Worm (Caenorhabditis elegans) whole organism, midembryonic: ENCODE measurements around the gene clec-48.

ENCODE experiments used
- T22C8.4 ChIP-seq: fragments of 200-800 bp; sonication (Bioruptor generic); IDR thresholded peaks from 2 replicates; pipeline ENCODE4 v1.3.6; 2022; ENCODE audit warnings: missing genetic modification characterization, missing compliant biosample characterization
- cog-1 ChIP-seq: sonication (generic microtip); optimal IDR thresholded peaks from 2 replicates; lab custom pipeline; 2016; ENCODE audit warnings: missing genetic modification characterization, missing compliant biosample characterization
- flt-1 ChIP-seq: fragments of 200-800 bp; sonication (Bioruptor generic); IDR thresholded peaks from 2 replicates; pipeline ENCODE4 v1.3.6; 2022; ENCODE audit warnings: missing genetic modification characterization, missing compliant biosample characterization
- klf-2 ChIP-seq: fragments of 200-800 bp; sonication (Bioruptor generic); conservative IDR thresholded peaks from 2 replicates; pipeline ENCODE4 v1.3.6; 2022; ENCODE audit warnings: missing genetic modification reagents, missing genetic modification characterization, missing compliant biosample characterization
- med-1 ChIP-seq: sonication (generic microtip); optimal IDR thresholded peaks from 2 replicates; lab custom pipeline; 2017; ENCODE audit warnings: missing genetic modification characterization, mild to moderate bottlenecking, missing compliant biosample characterization, antibody characterized with exemption, missing genetic modification reagents; ENCODE audit not compliant: insufficient read depth
- ref-1 ChIP-seq: fragments of 200-800 bp; sonication (Bioruptor generic); conservative IDR thresholded peaks from 2 replicates; pipeline ENCODE4 v1.3.6; 2022; ENCODE audit warnings: missing genetic modification reagents, missing genetic modification characterization, missing compliant biosample characterization
- tab-1 ChIP-seq: fragments of 200-800 bp; sonication (Bioruptor generic); IDR thresholded peaks from 2 replicates; pipeline ENCODE4 v1.3.6; 2022; ENCODE audit warnings: missing genetic modification characterization, missing compliant biosample characterization
- ztf-23 ChIP-seq: fragments of 200-800 bp; sonication (Bioruptor generic); IDR thresholded peaks from 2 replicates; pipeline ENCODE4 v1.3.6; 2022; ENCODE audit warnings: missing genetic modification reagents, missing genetic modification characterization, missing compliant biosample characterization
- ztf-29 ChIP-seq: fragments of 200-800 bp; sonication (Bioruptor generic); IDR thresholded peaks from 2 replicates; pipeline ENCODE4 v1.3.6; 2022; ENCODE audit warnings: missing genetic modification reagents, missing genetic modification characterization, missing compliant biosample characterization

clec-48 gene

DNA sequence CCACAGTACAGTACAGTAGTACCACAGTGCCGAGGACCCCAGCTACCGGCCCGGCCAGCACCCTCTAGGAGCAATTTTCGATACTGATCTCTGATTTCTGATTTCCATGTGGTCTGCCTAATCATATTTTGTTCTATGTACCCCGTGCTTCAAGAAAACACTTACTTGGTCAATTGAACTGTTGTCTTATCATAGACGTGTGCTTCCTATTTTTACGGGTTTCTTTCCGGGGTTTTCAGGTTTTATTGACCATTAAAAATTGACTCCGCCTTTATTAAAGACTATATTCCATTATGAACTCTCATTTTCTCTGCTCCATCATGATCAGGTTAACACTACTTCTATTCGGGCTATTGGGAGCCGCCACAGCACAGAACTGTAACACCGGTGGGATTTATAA, at the start of gene clec-48:
Gene clec-48, plus strand, starts transcription at position 320 of the 400 bp plus-strand sequence.
- TF ChIP-seq ztf-23 (GFP tag; lab: Robert Waterston, UW) = no peak
- no peak for TF ChIP-seq ztf-29 (GFP tag; lab: Robert Waterston, UW)
- no peak for TF ChIP-seq ref-1 (GFP tag; lab: Robert Waterston, UW)
- no peak for TF ChIP-seq med-1
- no peak for TF ChIP-seq tab-1 (GFP tag; lab: Robert Waterston, UW)
- no peak for TF ChIP-seq flt-1 (GFP tag; lab: Robert Waterston, UW)
- no peak for TF ChIP-seq klf-2 (GFP tag; lab: Robert Waterston, UW)
- no peak for TF ChIP-seq T22C8.4 (GFP tag; lab: Robert Waterston, UW)
- TF ChIP-seq cog-1 (tag; lab: Kevin White, UChicago) = no peak

- TF ChIP-seq flt-1 (GFP tag; lab: Robert Waterston, UW) = no peak
- TF ChIP-seq tab-1 (GFP tag; lab: Robert Waterston, UW) = no peak
- TF ChIP-seq T22C8.4 (GFP tag; lab: Robert Waterston, UW) = no peak
- TF ChIP-seq cog-1 (tag; lab: Kevin White, UChicago) = no peak
- no peak for TF ChIP-seq klf-2 (GFP tag; lab: Robert Waterston, UW)
- no peak for TF ChIP-seq ztf-23 (GFP tag; lab: Robert Waterston, UW)
- TF ChIP-seq ztf-29 (GFP tag; lab: Robert Waterston, UW) = no peak
- no peak for TF ChIP-seq med-1
- TF ChIP-seq ref-1 (GFP tag; lab: Robert Waterston, UW) = no peak
Observed at ce11 chrV:18109449-18109848, 48.4 kb upstream of the clec-48 start.

DNA sequence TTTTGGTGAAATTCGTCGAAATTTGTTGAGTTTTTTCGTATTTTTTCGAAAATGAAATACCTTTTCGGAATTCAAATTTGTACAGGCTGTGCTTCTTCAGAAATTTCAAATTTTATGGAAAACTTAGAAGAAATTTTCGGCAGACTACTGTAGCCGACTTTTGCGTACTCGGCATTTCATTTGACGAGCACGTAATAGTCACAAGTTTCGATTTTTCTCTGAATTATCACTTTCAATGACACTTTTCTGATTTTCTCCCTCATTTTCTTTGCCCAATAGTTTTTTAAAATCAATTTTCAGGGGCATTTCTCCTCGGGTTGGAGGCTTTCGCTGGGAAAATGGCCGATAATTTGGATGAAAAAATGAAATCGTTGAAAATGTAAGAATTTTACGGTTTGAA, 34.2 kb upstream of the clec-48 start, which contains the start of gene fbxa-107:
Gene fbxa-107, plus strand, starts transcription at position 301 of the 400 bp plus-strand sequence.
- TF ChIP-seq ztf-23 (GFP tag; lab: Robert Waterston, UW) (no peak), ztf-29 (GFP tag; lab: Robert Waterston, UW) (no peak), med-1 (no peak), flt-1 (GFP tag; lab: Robert Waterston, UW) (no peak), tab-1 (GFP tag; lab: Robert Waterston, UW) (no peak), T22C8.4 (GFP tag; lab: Robert Waterston, UW) (no peak), cog-1 (tag; lab: Kevin White, UChicago) (no peak), ref-1 (GFP tag; lab: Robert Waterston, UW) (no peak), klf-2 (GFP tag; lab: Robert Waterston, UW) (no peak)

- TF ChIP-seq T22C8.4 (GFP tag; lab: Robert Waterston, UW) (no peak), cog-1 (tag; lab: Kevin White, UChicago) (no peak), klf-2 (GFP tag; lab: Robert Waterston, UW) (no peak), ztf-23 (GFP tag; lab: Robert Waterston, UW) (no peak), ref-1 (GFP tag; lab: Robert Waterston, UW) (no peak), flt-1 (GFP tag; lab: Robert Waterston, UW) (no peak), tab-1 (GFP tag; lab: Robert Waterston, UW) (no peak), ztf-29 (GFP tag; lab: Robert Waterston, UW) (no peak)
Observed at ce11 chrV:18125075-18125474, 32.8 kb upstream of the clec-48 start, which contains the start of gene fbxa-210. fbxa-210 (plus strand) TSS chrV:18125375.

DNA sequence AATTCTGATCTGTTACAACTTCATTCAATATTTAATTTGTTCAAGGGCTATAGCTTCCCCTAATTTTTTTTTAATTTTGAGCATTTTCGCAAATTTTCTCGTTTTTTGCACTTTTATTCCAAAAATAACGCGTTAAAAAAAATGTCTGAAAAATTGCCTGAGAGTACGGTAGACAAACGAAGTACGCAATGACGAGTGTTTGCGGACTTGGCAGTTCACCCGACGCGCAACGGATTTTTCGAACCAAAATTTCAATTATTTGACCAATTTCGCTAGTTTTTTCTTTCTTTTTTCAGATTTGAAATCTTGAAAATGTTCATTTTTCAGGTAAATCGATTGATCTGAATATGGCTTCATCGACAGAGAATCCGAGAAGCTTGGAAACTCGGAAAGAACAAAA, 30.6 kb upstream of the clec-48 start, which contains the start of gene fbxa-211:
Gene fbxa-211, plus strand, starts transcription at position 328 of the 400 bp plus-strand sequence.
- TF ChIP-seq klf-2 (GFP tag; lab: Robert Waterston, UW) = no peak
- TF ChIP-seq T22C8.4 (GFP tag; lab: Robert Waterston, UW) = no peak
- no peak for TF ChIP-seq cog-1 (tag; lab: Kevin White, UChicago)
- no peak for TF ChIP-seq tab-1 (GFP tag; lab: Robert Waterston, UW)
- no peak for TF ChIP-seq ztf-29 (GFP tag; lab: Robert Waterston, UW)
- TF ChIP-seq flt-1 (GFP tag; lab: Robert Waterston, UW) = no peak
- no peak for TF ChIP-seq ref-1 (GFP tag; lab: Robert Waterston, UW)
- no peak for TF ChIP-seq med-1
- no peak for TF ChIP-seq ztf-23 (GFP tag; lab: Robert Waterston, UW)

DNA sequence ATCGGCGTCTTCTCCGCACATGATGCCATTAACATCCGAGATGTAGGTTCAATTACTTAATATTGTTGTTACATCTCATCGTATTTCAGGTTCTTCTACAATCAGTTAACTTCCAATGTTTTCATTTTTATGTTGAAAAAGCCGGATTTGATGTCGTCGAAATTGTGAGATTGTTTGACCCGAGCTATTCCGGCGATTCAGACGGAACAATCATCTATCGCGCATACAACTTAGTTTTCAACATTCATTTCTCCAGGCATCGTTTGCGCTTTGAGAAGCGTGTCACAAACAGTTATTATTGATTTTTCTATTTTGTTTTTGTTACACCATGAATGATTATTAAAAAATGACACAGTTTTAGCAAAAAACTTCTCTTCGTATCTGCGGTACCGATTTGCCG, 29.3 kb upstream of the clec-48 start:
- TF ChIP-seq med-1 = no peak
- no peak for TF ChIP-seq ztf-23 (GFP tag; lab: Robert Waterston, UW)
- no peak for TF ChIP-seq ref-1 (GFP tag; lab: Robert Waterston, UW)
- TF ChIP-seq klf-2 (GFP tag; lab: Robert Waterston, UW) = no peak
- TF ChIP-seq T22C8.4 (GFP tag; lab: Robert Waterston, UW) = no peak
- no peak for TF ChIP-seq tab-1 (GFP tag; lab: Robert Waterston, UW)
- TF ChIP-seq cog-1 (tag; lab: Kevin White, UChicago) = no peak
- TF ChIP-seq ztf-29 (GFP tag; lab: Robert Waterston, UW) = no peak
- no peak for TF ChIP-seq flt-1 (GFP tag; lab: Robert Waterston, UW)

- peak; percentile 82 for TF ChIP-seq T22C8.4 (GFP tag; lab: Robert Waterston, UW)
Observed at ce11 chrV:18129663-18130272, 28.1 kb upstream of the clec-48 start.

ce11 chrV:18131049-18131448, 26.8 kb upstream of the clec-48 start, which contains the start of gene Y37H2A.12:
Y37H2A.12 (minus strand) TSS chrV:18131129.
- TF ChIP-seq ztf-29 (GFP tag; lab: Robert Waterston, UW) = no peak
- TF ChIP-seq klf-2 (GFP tag; lab: Robert Waterston, UW) = no peak
- TF ChIP-seq ref-1 (GFP tag; lab: Robert Waterston, UW) = no peak
- TF ChIP-seq T22C8.4 (GFP tag; lab: Robert Waterston, UW) = no peak
- no peak for TF ChIP-seq med-1
- no peak for TF ChIP-seq ztf-23 (GFP tag; lab: Robert Waterston, UW)
- TF ChIP-seq tab-1 (GFP tag; lab: Robert Waterston, UW) = no peak
- TF ChIP-seq flt-1 (GFP tag; lab: Robert Waterston, UW) = no peak
- TF ChIP-seq cog-1 (tag; lab: Kevin White, UChicago) = no peak

DNA sequence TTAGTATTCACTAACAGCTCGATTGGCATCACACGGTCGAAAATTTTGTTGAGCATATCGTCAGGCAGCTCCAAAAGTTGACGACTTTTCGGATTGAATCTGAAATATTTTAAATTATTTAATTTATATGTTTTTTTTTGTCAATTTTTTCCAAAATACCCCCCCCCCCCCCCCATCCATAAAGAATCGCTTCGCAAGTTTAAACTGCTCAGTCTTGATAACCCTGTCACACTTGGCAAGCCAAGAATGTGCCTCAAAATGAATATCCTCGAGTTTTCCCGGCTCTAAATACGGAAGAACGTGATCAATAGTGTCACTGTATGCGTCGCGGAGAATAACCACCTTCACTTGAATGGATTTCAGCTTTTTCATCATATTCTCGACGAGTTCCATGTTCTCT, 24.6 kb upstream of the clec-48 start, which contains the start of gene Y37H2A.18:
Gene Y37H2A.18, minus strand, starts transcription at position 101 of the 400 bp plus-strand sequence.
- TF ChIP-seq klf-2 (GFP tag; lab: Robert Waterston, UW) (no peak), ztf-23 (GFP tag; lab: Robert Waterston, UW) (no peak), flt-1 (GFP tag; lab: Robert Waterston, UW) (no peak), tab-1 (GFP tag; lab: Robert Waterston, UW) (no peak), med-1 (no peak), cog-1 (tag; lab: Kevin White, UChicago) (no peak), T22C8.4 (GFP tag; lab: Robert Waterston, UW) (no peak), ztf-29 (GFP tag; lab: Robert Waterston, UW) (no peak), ref-1 (GFP tag; lab: Robert Waterston, UW) (no peak)
